Worm (Caenorhabditis elegans): ENCODE data around the gene H12D21.9.

The H12D21.9 gene

DNA sequence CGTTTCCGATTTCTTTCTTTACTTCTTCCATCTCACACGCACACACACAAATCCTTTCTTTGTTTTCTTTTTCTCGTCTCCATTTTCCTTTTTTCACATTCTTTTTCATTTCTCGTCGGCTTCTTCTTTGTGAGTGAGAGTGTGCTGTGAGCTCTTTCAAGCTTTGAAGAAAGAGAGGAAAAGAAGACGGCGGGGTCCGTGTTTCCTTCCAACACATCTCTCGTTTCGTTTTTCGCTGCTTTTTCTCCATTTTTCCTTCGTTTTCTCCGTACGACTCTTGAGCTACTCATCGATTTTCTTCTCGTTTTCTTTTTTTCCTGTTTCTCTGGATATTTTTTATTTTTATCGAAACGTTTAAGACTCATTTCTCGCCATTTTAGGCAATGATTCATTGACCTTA lies 20.9 kb upstream of the H12D21.9 start:
- TF ChIP-seq ces-1 (GFP tag; optimal IDR thresholded peaks at IDR 0.05) (peak; percentile 15), sptf-1 (tag; optimal IDR thresholded peaks at IDR 0.05) (no peak)

DNA sequence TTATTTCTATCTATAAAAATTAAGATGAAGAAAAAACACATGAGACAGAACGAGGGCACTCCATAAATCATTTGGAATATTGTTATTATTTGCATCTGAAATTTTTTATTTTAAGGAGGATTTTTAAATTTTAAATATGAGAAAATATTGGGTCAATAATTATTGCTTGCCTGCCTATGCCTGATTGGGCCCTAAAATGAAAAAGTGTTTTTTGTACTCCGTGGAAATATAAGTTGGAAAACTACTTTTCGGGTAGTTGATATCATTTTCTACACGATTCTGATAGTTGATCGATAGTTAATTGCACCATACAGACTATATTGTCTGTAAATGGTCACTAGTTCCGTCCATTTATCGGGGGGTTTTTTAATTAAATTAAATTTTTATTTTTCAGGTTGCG lies 19.0 kb upstream of the H12D21.9 start, which contains the start of gene srg-55:
srg-55 (minus strand) TSS at position 101 of the 400 bp plus-strand sequence.
- TF ChIP-seq zip-8 (tag; optimal IDR thresholded peaks at IDR 0.05) (no peak), hlh-1 (tag; optimal IDR thresholded peaks at IDR 0.05) (no peak), mep-1 (tag; optimal IDR thresholded peaks at IDR 0.05) (no peak), sptf-1 (tag; optimal IDR thresholded peaks at IDR 0.05) (no peak), nhr-28 (tag; optimal IDR thresholded peaks at IDR 0.05) (no peak), mab-5 (tag; optimal IDR thresholded peaks at IDR 0.05) (no peak), ceh-39 (tag; optimal IDR thresholded peaks at IDR 0.05) (no peak), unc-62 (GFP tag; optimal IDR thresholded peaks at IDR 0.05) (no peak), ceh-43 (GFP tag; optimal IDR thresholded peaks at IDR 0.05) (no peak), lsy-2 (tag; optimal IDR thresholded peaks at IDR 0.05) (no peak), ces-1 (GFP tag; optimal IDR thresholded peaks at IDR 0.05) (no peak), cnd-1 (tag; optimal IDR thresholded peaks at IDR 0.05) (no peak), tbx-8 (GFP tag; optimal IDR thresholded peaks at IDR 0.05) (no peak), snpc-4 (tag; optimal IDR thresholded peaks at IDR 0.05) (no peak), nhr-76 (tag; optimal IDR thresholded peaks at IDR 0.05) (no peak), M03D4.4 (tag; optimal IDR thresholded peaks at IDR 0.05) (no peak)

DNA sequence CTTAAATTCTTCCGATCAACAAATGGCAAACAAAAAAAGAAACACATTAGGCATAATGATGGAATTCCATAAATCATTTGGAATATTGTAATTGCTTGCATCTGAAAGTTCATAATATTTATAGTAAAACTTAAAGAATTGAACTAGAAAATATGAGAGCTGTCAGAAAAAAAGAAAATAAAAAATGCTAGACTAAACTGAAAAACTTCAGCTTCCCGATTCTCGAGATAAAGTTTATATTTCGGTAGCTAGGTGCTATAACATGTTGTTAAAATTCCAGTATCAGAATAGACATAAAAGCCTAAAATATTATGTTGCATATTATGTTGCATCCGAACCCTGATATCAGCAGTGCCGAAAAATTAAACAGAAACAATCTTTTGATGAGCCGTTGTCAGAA lies 14.8 kb upstream of the H12D21.9 start, which contains the start of gene srg-54:
srg-54 (minus strand) TSS at position 101 of the 400 bp plus-strand sequence.
- TF ChIP-seq elt-3 (tag; optimal IDR thresholded peaks at IDR 0.05), result no peak
- no peak for TF ChIP-seq lin-13 (tag; optimal IDR thresholded peaks at IDR 0.05)
- TF ChIP-seq unc-39 (tag; optimal IDR thresholded peaks at IDR 0.05), result no peak
- TF ChIP-seq hlh-1 (tag; optimal IDR thresholded peaks at IDR 0.05), result no peak
- no peak for TF ChIP-seq mls-2 (tag; optimal IDR thresholded peaks at IDR 0.05)
- TF ChIP-seq ceh-39 (tag; optimal IDR thresholded peaks at IDR 0.05), result no peak
- no peak for TF ChIP-seq lin-32 (GFP tag; optimal IDR thresholded peaks at IDR 0.05)
- no peak for TF ChIP-seq unc-62 (GFP tag; optimal IDR thresholded peaks at IDR 0.05)
- no peak for TF ChIP-seq nhr-237 (tag; optimal IDR thresholded peaks at IDR 0.05)
- no peak for TF ChIP-seq lsy-2 (tag; optimal IDR thresholded peaks at IDR 0.05)
- TF ChIP-seq ceh-83 (GFP tag; optimal IDR thresholded peaks at IDR 0.05), result no peak
- no peak for TF ChIP-seq nhr-76 (tag; optimal IDR thresholded peaks at IDR 0.05)
- TF ChIP-seq nhr-12 (tag; optimal IDR thresholded peaks at IDR 0.05), result no peak
- no peak for TF ChIP-seq mep-1 (tag; optimal IDR thresholded peaks at IDR 0.05)

DNA sequence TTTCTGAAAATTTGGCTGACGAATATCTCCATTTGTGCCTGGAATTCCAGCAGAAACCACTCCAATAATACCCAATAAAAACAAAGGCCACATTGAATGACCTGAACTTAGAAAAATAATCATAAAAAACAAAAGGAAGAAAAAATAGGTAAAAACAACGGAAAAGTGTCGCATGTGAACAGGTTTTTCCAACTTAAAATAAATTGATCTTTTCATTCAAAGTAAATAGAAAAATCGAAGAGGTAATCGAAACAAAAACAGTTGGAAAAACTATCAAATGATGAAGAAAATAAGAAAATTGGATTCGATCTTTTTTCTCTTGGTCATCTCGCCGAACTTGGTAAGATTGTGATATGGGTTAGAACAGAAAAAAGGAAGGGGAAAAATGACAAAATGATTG lies 12.2 kb upstream of the H12D21.9 start, which contains the start of gene zmp-4:
zmp-4 (minus strand) TSS at position 101 of the 400 bp plus-strand sequence.
- TF ChIP-seq ztf-11 (tag; optimal IDR thresholded peaks at IDR 0.05) (no peak), elt-1 (tag; optimal IDR thresholded peaks at IDR 0.05; ENCODE audit: borderline replicate concordance, insufficient read depth) (no peak), nhr-28 (tag; optimal IDR thresholded peaks at IDR 0.05) (no peak), ceh-43 (GFP tag; optimal IDR thresholded peaks at IDR 0.05) (no peak), mls-2 (tag; optimal IDR thresholded peaks at IDR 0.05) (no peak), ces-1 (GFP tag; optimal IDR thresholded peaks at IDR 0.05) (no peak), unc-62 (GFP tag; optimal IDR thresholded peaks at IDR 0.05) (no peak), M03D4.4 (tag; optimal IDR thresholded peaks at IDR 0.05) (no peak), tbx-8 (GFP tag; optimal IDR thresholded peaks at IDR 0.05) (no peak), nhr-2 (tag; optimal IDR thresholded peaks at IDR 0.05) (no peak), elt-3 (tag; optimal IDR thresholded peaks at IDR 0.05) (no peak), snpc-4 (tag; optimal IDR thresholded peaks at IDR 0.05) (no peak), unc-39 (tag; optimal IDR thresholded peaks at IDR 0.05) (no peak), lin-13 (tag; optimal IDR thresholded peaks at IDR 0.05) (no peak), sem-2 (GFP tag; optimal IDR thresholded peaks at IDR 0.05) (no peak), blmp-1 (tag; optimal IDR thresholded peaks at IDR 0.05) (no peak), cnd-1 (tag; optimal IDR thresholded peaks at IDR 0.05) (no peak), drap-1 (GFP tag; optimal IDR thresholded peaks at IDR 0.05) (no peak), mep-1 (tag; optimal IDR thresholded peaks at IDR 0.05) (no peak)

DNA sequence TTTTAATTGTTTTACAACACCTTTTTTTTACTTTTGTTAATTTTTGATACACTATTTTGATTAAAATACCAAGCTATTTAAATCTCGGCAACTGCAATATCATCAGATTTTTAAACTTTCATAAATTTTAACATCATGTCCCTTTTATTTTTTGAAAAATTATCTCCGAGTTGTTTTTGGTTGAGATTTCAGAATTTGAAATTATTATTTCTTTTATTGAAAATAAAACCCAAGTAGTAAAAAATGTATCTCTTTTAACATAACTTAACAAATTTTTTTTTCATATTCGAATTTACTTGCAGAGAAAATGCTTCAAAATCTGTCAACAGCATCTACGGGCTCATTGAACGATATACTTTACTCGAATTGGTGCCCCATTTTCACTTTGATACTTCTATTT lies 6.3 kb upstream of the H12D21.9 start, which contains the start of gene H12D21.11:
H12D21.11 (plus strand) TSS at position 301 of the 400 bp plus-strand sequence.
- TF ChIP-seq mls-2 (tag; optimal IDR thresholded peaks at IDR 0.05), result no peak
- TF ChIP-seq ceh-39 (tag; optimal IDR thresholded peaks at IDR 0.05), result no peak
- no peak for TF ChIP-seq hlh-1 (tag; optimal IDR thresholded peaks at IDR 0.05)
- no peak for TF ChIP-seq flh-1 (GFP tag; optimal IDR thresholded peaks at IDR 0.05)

All from whole organism, mixed stage, embryonic.